Fruit fly (Drosophila melanogaster) S2 (cell line): ENCODE measurements around the gene CG1231.

Source experiments
- CG8478 ChIP-seq: fragments of >200 bp; optimal IDR thresholded peaks from 2 replicates; lab custom pipeline; 2018
- CTCF ChIP-seq, 2 experiments: fragments of >200 bp; optimal IDR thresholded peaks; 2 replicates each; lab custom pipeline; 2018

CG1231 gene

dm6 chr3L:356016-356472 is at the start of gene CG1231:
CG1231 (plus strand) TSS chr3L:356422.
- no peak for TF ChIP-seq CTCF (optimal IDR thresholded peaks at IDR 0.05; lab: Kevin White, UChicago)
- TF ChIP-seq CG8478 (lab: Kevin White, UChicago), result no peak

DNA sequence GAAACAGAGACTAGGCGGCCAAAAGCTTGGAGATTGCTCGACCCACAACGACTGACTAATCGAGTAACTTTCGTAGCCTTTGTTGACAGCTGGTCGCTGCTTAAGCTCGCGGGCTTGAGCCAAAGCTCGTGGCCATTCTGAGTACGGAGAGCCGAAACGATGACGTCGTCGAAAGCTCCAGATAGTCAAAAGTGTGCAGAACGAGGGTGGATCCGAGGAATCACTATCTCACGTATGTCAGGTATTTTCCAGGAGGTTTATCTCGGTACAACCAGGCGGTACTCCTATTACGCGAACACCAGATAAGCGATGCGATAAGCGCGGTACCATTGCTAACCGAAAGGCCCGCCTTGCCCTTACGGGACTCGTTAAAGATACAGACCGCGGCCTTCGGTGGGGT is 44.6 kb upstream of the CG1231 start:
- no peak for TF ChIP-seq CG8478 (lab: Kevin White, UChicago)
- TF ChIP-seq CTCF (optimal IDR thresholded peaks at IDR 0.05; lab: Kevin White, UChicago), result no peak

DNA sequence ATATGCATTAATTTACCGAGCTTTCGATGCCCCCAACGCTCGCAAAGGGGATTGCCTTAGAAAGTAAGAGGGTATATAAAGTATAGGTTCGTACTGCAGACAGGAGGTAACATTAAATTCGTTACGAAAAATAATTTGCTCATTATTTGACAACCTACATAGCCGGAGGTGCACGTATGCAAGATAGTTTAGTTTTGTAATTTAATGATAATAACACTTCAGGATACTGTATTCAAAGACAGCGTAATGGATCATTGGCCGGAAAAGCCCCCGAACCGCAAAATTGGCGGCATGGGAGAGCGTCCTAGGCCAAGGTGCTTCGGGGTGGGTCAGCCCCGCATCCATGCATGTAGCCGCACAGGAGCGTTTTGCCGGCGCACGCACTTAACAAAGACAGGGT is 43.9 kb upstream of the CG1231 start:
- TF ChIP-seq CTCF (optimal IDR thresholded peaks at IDR 0.05; lab: Kevin White, UChicago), result no peak
- no peak for TF ChIP-seq CG8478 (lab: Kevin White, UChicago)

DNA sequence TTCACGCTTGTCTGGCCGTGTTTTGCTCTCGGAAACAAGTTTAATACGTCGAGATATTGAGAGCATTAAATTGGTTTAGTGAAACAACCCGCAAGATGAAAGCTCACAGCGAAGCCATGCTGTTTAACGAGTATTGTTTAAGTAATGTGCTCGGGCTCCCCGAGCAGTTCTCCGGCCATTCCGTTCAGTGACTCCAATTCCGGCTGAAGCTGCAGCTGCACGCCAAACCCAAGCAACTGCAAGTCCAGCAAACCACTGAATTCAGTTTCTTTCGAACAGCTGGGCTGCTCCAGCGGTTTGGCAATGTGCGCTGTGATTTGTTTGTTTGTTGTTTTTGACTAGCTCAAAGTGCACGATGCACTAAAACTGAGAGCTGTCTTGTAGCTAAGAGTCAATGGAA is 41.1 kb upstream of the CG1231 start:
- TF ChIP-seq CG8478 (lab: Kevin White, UChicago) (no peak), CTCF (optimal IDR thresholded peaks at IDR 0.05; lab: Kevin White, UChicago) (no peak)

dm6 chr3L:316784-317183 is 39.4 kb upstream of the CG1231 start, which contains the start of gene ddbt:
ddbt (plus strand) TSS chr3L:317084.
- TF ChIP-seq CTCF (optimal IDR thresholded peaks at IDR 0.05; lab: Kevin White, UChicago) (no peak), CG8478 (lab: Kevin White, UChicago) (no peak)

DNA sequence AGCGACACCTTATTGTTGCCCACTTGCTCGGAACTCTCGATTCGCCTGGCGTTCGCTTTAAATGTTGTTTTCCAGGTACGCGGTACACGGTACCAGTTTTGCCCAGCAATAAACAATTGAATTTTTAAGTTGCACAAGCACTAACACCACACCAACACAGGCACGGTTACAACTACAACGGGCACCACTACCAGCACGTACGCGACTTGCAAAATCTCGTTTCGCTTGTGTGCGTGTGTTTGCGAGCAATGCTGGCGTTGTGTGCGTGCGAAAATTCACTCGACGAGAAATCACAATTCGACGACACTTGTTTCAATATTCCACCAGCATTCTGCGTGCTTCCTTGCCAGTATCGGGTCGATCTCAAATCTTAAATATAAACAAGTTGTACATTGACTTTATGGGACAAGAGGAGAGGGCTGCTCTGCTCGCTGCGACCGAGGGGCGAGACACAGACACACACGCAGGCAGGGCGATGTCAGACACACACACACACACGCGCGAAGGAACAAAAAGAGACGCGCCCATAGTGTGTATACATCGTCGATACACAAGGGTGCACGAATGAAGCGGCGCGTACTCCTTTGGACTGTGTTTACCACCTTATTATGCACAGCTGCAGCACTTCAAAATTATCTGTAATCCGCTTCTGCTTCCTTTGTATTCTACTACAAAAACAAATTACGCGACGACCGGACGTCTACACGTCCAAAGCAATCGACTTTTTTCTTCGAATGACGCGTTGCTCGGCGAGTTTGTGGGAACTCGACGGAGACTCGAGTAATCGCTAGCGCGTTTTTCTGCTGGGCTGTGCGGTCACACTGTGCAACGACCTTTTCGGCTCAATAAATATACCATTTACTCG is 36.8 kb upstream of the CG1231 start, which contains the start of gene fwd:
Gene fwd (minus strand): TSS at position 740 of the 865 bp plus-strand sequence.
- TF ChIP-seq CG8478 (lab: Kevin White, UChicago), result peak; percentile 10
- TF ChIP-seq CTCF (optimal IDR thresholded peaks at IDR 0.05; lab: Kevin White, UChicago), result peak; percentile 19 to 41

- TF ChIP-seq CG8478 (lab: Kevin White, UChicago) (no peak), CTCF (optimal IDR thresholded peaks at IDR 0.05; lab: Kevin White, UChicago) (no peak)
These were observed 36.2 kb upstream of the CG1231 start for dm6 chr3L:320010-320337.

dm6 chr3L:320798-321197 is 35.4 kb upstream of the CG1231 start:
- TF ChIP-seq CTCF (optimal IDR thresholded peaks at IDR 0.05; lab: Kevin White, UChicago) (no peak), CG8478 (lab: Kevin White, UChicago) (no peak)

dm6 chr3L:321495-321894 is 34.7 kb upstream of the CG1231 start:
- no peak for TF ChIP-seq CG8478 (lab: Kevin White, UChicago)

- TF ChIP-seq CG8478 (lab: Kevin White, UChicago) (no peak), CTCF (optimal IDR thresholded peaks at IDR 0.05; lab: Kevin White, UChicago) (no peak)
These were observed 31.7 kb upstream of the CG1231 start, which contains the start of gene CG32344 for dm6 chr3L:324486-324885. CG32344 (minus strand) TSS chr3L:324720.

dm6 chr3L:327833-328232 is 28.4 kb upstream of the CG1231 start, which contains the start of the genes Atac3 and Ptpmeg:
Atac3 (minus strand) TSS chr3L:327992.
Ptpmeg (plus strand) TSS chr3L:328097.
- TF ChIP-seq CTCF (optimal IDR thresholded peaks at IDR 0.05; lab: Kevin White, UChicago), result no peak
- TF ChIP-seq CG8478 (lab: Kevin White, UChicago), result no peak

DNA sequence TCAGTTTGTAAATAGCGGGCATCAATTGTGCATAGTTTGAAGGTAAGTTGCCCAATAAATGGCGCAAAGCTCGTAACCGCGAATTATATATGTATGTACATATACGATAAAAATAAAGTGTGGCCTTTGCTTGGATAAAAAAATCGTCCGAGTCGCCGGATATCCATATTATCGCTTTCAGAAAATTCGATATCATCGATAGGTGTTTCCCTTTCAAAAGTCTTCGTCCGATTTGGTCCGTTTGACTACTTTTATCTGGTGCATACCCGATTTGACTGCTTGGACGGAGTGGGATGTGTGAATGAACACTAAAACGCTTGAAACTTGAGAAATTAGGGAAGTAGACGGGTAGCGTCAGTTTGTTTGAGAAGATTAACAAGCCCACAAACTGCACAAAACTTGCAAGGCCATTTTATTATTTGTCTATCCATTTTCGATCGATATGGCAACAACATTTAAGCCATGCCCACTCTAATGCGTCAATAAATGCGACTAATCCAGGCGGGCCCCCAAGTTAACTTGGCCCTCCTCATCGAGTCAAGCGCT is 27.0 kb upstream of the CG1231 start:
- no peak for TF ChIP-seq CTCF (optimal IDR thresholded peaks at IDR 0.05; lab: Kevin White, UChicago)
- no peak for TF ChIP-seq CG8478 (lab: Kevin White, UChicago)

DNA sequence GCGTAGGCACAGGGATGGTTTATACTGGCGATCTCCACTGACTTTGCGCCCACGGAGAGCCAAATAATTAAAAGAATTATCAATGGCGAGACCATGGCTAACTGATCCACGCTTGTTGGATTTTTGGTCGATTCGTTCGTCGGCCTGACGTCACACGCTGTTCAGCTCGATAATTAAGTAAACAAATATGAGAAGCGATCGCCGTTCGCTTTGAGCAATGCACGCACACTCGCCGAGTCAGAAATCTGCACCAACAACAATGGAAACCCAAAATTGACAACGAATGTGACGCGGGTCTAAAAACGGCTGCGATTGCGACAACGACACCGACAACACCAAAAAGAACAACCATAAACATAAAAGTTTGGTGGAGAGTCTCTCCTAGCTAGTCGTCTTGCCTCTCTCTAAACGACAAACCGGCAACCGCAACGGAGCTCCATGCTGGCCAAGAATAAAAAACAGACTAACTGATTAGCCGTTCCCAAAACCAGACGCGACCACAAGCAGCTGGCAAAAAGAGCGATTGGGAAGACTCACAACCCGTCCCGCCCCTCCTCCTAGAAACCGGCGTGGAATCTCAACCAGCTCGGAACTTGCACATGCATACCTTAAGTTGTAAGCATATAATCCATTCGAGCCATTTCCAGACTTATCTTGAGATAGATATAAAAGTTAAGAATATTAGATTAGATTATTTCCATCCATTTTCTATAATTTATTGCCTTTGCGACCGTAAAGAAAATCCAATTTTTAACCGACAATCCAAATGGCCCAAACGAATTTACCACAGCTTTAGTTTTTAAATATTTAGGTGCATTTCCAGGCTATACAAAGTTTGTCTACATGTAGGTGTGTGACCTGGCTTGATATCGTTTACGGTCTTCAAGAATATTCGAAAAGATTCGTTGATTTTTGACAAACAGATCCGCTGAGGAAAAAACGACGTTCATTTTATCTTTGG is 24.1 kb upstream of the CG1231 start, which contains the start of gene mthl9:
Gene mthl9 (minus strand): TSS at position 468 of the 961 bp plus-strand sequence.
- TF ChIP-seq CG8478 (lab: Kevin White, UChicago), result no peak
- peak in 1 of 2 experiments; percentile 50 for TF ChIP-seq CTCF (optimal IDR thresholded peaks at IDR 0.05; lab: Kevin White, UChicago)

dm6 chr3L:337148-337547 is 19.1 kb upstream of the CG1231 start:
- no peak for TF ChIP-seq CTCF (optimal IDR thresholded peaks at IDR 0.05; lab: Kevin White, UChicago)
- TF ChIP-seq CG8478 (lab: Kevin White, UChicago), result no peak
